Fruit fly (Drosophila melanogaster) whole organism: ENCODE data around the gene CG12278.

Source experiments
- CG8478 ChIP-seq: fragments of >200 bp; optimal IDR thresholded peaks from 2 replicates; lab custom pipeline; 2018; ENCODE audit warnings: inconsistent platforms
- Dll ChIP-seq: fragments of >200 bp; optimal IDR thresholded peaks from 2 replicates; lab custom pipeline; 2017
- EcR ChIP-seq, 2 experiments: fragments of >200 bp; optimal IDR thresholded peaks; 2 replicates each; lab custom pipeline; 2017; ENCODE audit warnings: missing biosample characterization in 2 of 2, missing genetic modification characterization in 2 of 2, missing genetic modification reagents in 2 of 2
- pan ChIP-seq: fragments of >200 bp; optimal IDR thresholded peaks from 2 replicates; lab custom pipeline; 2017
- psq ChIP-seq: fragments of >200 bp; optimal IDR thresholded peaks from 2 replicates; lab custom pipeline; 2017
- usp ChIP-seq: fragments of >200 bp; optimal IDR thresholded peaks from 2 replicates; lab custom pipeline; 2017; ENCODE audit warnings: missing biosample characterization, missing genetic modification characterization, mixed read lengths

Gene CG12278

dm6 chr3R:21065010-21065695, 21.3 kb downstream of the CG12278 start, which contains the start of gene AnxB9:
Gene AnxB9, plus strand, starts transcription at chr3R:21065241.
- TF ChIP-seq Dll (lab: Kevin White, UChicago), result no peak
- TF ChIP-seq EcR (GFP tag; optimal IDR thresholded peaks at IDR 0.05; lab: Kevin White, UChicago), result no peak
- no peak for TF ChIP-seq psq (lab: Kevin White, UChicago)
- TF ChIP-seq CG8478, result no peak
- TF ChIP-seq usp, result no peak
- TF ChIP-seq pan (lab: Kevin White, UChicago), result no peak

DNA sequence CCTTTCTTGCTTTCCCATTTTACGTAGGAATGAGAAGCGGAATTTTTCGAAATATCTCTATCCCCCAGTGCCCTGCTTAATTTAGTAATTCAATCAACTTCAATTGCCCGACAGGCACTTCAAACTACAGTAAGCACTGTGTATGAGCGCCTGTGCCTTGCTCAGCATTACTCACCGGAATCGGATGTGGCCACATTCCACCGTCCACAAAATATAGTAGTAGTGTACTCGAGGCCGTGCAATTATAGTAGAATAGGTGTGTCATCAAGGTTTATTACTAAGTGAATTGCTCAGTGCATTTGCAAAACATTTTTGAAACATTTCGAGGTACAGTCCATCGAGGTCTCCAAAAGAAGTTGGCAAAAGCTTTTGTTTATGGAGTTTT, 21.8 kb downstream of the CG12278 start:
- TF ChIP-seq psq (lab: Kevin White, UChicago) (no peak), pan (lab: Kevin White, UChicago) (no peak), EcR (GFP tag; optimal IDR thresholded peaks at IDR 0.05; lab: Kevin White, UChicago) (no peak), usp (no peak), Dll (lab: Kevin White, UChicago) (no peak), CG8478 (no peak)

DNA sequence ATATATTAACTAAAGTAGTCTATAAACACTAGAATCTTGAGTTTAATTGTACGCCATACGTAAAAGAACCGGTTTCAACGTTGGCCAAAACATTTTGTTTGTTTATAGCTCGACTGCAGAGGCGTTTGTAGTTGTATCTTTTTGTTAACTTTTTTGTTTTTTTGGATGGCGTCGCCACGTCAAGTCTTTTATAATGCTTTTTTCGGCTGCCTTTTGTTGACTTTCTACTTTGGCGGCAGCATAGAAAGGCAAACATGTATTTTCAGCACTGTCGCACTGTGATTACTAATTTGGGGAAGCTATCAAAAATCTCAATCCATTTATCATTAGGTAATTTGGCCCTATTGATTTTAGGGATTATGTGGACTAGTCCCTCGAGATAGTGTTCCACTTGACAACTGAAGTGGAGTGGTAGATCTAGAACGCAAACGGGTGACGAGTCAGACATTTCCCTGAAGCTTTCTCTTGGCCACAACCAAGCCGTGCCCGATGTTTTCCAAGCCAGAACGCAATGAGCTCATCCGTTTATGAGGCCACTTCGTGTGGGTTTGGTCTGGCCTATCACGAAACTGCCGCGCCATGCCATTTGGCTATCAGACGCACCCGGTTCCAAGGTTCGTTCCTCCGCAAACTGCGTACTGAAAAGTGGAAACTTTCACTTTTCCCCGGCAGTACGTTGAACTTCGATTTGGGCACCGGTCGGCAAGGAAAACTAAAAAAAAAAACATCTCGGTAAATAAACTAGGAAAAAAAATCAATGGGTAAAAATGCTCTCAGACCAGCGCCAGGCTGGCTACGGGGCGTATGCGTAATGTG, 22.8 kb downstream of the CG12278 start:
- no peak for TF ChIP-seq CG8478
- TF ChIP-seq Dll (lab: Kevin White, UChicago), result no peak
- no peak for TF ChIP-seq pan (lab: Kevin White, UChicago)
- no peak for TF ChIP-seq EcR (GFP tag; optimal IDR thresholded peaks at IDR 0.05; lab: Kevin White, UChicago)
- no peak for TF ChIP-seq usp
- TF ChIP-seq psq (lab: Kevin White, UChicago), result no peak

- no peak for TF ChIP-seq Dll (lab: Kevin White, UChicago)
These were observed 23.7 kb downstream of the CG12278 start for dm6 chr3R:21067543-21067942.

dm6 chr3R:21069742-21070141, 25.9 kb downstream of the CG12278 start:
- TF ChIP-seq Dll (lab: Kevin White, UChicago), result no peak
- TF ChIP-seq EcR (GFP tag; optimal IDR thresholded peaks at IDR 0.05; lab: Kevin White, UChicago), result no peak
- TF ChIP-seq usp, result no peak
- no peak for TF ChIP-seq pan (lab: Kevin White, UChicago)
- TF ChIP-seq CG8478, result no peak
- no peak for TF ChIP-seq psq (lab: Kevin White, UChicago)

dm6 chr3R:21071312-21071711, 27.4 kb downstream of the CG12278 start:
- TF ChIP-seq Dll (lab: Kevin White, UChicago) (no peak), pan (lab: Kevin White, UChicago) (no peak), usp (no peak), psq (lab: Kevin White, UChicago) (no peak)

DNA sequence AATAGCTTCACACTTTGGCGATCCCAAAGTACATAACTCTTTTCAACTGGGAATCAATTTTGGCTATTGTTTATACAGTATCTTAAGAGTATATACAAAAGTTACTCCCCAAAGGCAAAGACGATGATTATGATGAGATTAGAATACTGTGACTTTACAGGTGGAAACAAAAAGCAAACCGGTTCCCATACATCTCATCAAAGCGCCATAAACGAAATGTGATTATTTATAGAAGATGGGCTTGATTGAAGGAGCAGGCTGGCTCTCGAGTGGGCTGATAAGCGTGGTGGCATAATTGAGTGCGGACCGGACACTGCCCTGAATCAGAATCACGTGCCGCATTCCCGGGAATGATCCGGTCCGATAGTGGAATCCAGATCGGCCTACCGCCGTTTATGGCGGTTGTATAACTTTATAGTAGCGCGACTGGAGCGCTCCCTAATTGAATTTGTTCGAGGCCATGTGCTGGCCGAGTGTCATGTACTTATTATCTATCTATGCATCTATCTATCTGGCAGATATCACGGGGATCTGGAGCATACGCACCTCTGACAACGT, 28.2 kb downstream of the CG12278 start:
- TF ChIP-seq usp (no peak), CG8478 (no peak), psq (lab: Kevin White, UChicago) (no peak), Dll (lab: Kevin White, UChicago) (no peak), EcR (GFP tag; optimal IDR thresholded peaks at IDR 0.05; lab: Kevin White, UChicago) (no peak), pan (lab: Kevin White, UChicago) (no peak)

dm6 chr3R:21073141-21073540, 29.3 kb downstream of the CG12278 start, which contains the start of gene r-l:
Gene r-l, minus strand, starts transcription at chr3R:21073319.
- TF ChIP-seq pan (lab: Kevin White, UChicago) (no peak), CG8478 (no peak), usp (no peak)

DNA sequence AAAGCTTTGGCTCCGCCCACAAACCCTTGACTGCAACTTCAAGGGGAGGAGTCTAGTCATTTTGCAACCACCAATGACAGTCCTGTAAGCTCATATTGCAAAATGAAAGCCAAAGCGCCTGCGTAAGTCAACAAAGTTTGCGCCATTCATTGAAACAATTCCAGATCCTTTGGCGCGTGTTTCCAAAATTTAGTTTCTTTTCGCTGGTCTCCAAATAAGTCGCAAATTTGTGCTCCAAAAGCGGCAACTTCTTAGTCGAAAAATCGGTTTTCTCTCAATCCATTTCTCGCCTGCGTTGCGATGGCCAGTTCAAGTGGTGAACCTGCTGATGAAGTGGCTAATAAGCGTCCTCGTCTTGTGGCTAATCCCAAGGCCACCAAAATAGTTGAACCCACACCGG, 29.8 kb downstream of the CG12278 start, which contains the start of gene dmrt93B:
TSS of gene dmrt93B (plus strand) at position 301 of the 400 bp plus-strand sequence.
- TF ChIP-seq EcR (GFP tag; optimal IDR thresholded peaks at IDR 0.05; lab: Kevin White, UChicago) (no peak), psq (lab: Kevin White, UChicago) (no peak), usp (no peak), Dll (lab: Kevin White, UChicago) (no peak), pan (lab: Kevin White, UChicago) (no peak), CG8478 (no peak)

DNA sequence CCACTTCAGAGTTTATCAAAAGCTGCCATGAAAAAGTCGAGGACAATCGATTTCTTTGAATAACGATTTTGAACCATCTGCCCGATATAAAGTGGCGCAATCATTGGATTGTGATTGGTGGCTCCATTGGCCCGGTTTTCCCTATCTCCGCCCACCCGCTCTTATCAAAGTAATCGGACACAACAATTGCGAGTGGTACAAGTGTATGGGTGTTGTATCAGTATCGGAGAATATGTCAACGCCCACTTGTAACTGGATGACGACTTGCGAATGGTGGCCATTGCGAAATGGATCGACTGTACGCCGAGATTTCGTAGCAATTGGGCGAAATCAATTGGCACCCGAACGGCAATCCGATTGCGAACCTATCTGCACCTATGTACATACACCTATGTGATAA, 33.7 kb downstream of the CG12278 start:
- no peak for TF ChIP-seq CG8478
- no peak for TF ChIP-seq EcR (GFP tag; optimal IDR thresholded peaks at IDR 0.05; lab: Kevin White, UChicago)
- TF ChIP-seq Dll (lab: Kevin White, UChicago), result no peak
- no peak for TF ChIP-seq psq (lab: Kevin White, UChicago)
- TF ChIP-seq usp, result no peak
- TF ChIP-seq pan (lab: Kevin White, UChicago), result no peak

- no peak for TF ChIP-seq psq (lab: Kevin White, UChicago)
- TF ChIP-seq Dll (lab: Kevin White, UChicago), result no peak
- TF ChIP-seq pan (lab: Kevin White, UChicago), result no peak
- TF ChIP-seq CG8478, result no peak
- no peak for TF ChIP-seq usp
These were observed 34.3 kb downstream of the CG12278 start for dm6 chr3R:21078211-21078610.

- TF ChIP-seq EcR (GFP tag; optimal IDR thresholded peaks at IDR 0.05; lab: Kevin White, UChicago), result no peak
These were observed 35.1 kb downstream of the CG12278 start for dm6 chr3R:21078958-21079357.
